Fruit fly (Drosophila melanogaster) whole organism, pupa: ENCODE results near the gene Cdc7.

Experiments
- CG15710 ChIP-seq: fragments of 200-800 bp; sonication (Bioruptor generic); optimal IDR thresholded peaks from 2 replicates; lab custom pipeline; 2018; ENCODE audit warnings: missing biosample characterization, mild to moderate bottlenecking, missing genetic modification characterization, moderate library complexity
- CG8301 ChIP-seq: fragments of 200-800 bp; sonication (Bioruptor generic); optimal IDR thresholded peaks from 2 replicates; lab custom pipeline; 2018; ENCODE audit warnings: missing biosample characterization, mild to moderate bottlenecking, missing genetic modification characterization
- Ets98B ChIP-seq: fragments of 200-800 bp; sonication (Bioruptor generic); IDR thresholded peaks from 2 replicates; pipeline ENCODE4 v1.3.6; 2022; ENCODE audit warnings: missing biosample characterization, missing genetic modification characterization
- Pif1A ChIP-seq: fragments of 200-800 bp; sonication (Bioruptor generic); optimal IDR thresholded peaks from 3 replicates; lab custom pipeline; 2016; ENCODE audit warnings: missing biosample characterization, missing genetic modification characterization

DNA sequence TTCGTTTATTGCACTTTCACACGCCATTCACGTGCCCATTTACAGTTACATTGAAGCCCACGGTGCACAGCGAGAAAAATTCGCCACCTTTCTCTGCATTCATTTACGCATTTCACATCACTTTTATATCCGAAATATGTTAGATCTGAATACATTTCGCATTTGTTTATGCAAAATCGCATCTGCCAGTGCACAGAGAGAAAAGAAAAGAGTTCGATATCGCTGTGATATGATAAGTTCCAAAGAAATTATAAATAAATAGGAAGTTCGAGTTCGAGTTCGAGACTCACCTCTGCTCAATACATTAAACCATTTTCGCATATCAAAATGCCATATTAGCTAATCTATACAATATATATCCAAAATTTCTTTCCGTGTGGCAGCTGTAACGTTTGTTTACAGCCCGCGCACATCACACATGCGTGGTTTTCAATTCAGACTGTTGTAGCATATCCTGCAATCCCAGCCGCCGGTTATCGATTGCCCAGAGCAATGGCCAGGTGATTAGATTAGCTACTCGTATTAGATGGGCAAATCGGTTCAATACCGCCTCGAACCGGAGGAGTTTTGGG lies 1.8 kb downstream of the Cdc7 start:
- TF ChIP-seq Ets98B (GFP tag; lab: Robert Waterston, UW) (peak; percentile 87), CG15710 (tag; lab: Kevin White, UChicago) (peak; percentile 88), Pif1A (GFP tag; lab: Kevin White, UChicago) (peak; percentile 92), CG8301 (peak; percentile 91)
